Worm (Caenorhabditis elegans) whole organism, L1 larva: ENCODE results near the gene M05D6.3.
A peak's percentile ranks its signal among the peaks of the same experiment; 100 is the strongest.

Source experiments
- C04F5.9 ChIP-seq: sonication (generic microtip); optimal IDR thresholded peaks from 2 replicates; lab custom pipeline; 2016; ENCODE audit warnings: missing genetic modification characterization, missing compliant biosample characterization
- C16A3.4 ChIP-seq: fragments of 150-350 bp; optimal IDR thresholded peaks from 2 replicates; lab custom pipeline; 2014; ENCODE audit warnings: missing biosample characterization, missing genetic modification characterization
- C34B4.2 ChIP-seq: sonication (generic microtip); optimal IDR thresholded peaks from 2 replicates; lab custom pipeline; 2017; ENCODE audit warnings: mild to moderate bottlenecking, missing genetic modification characterization, missing compliant biosample characterization
- F16B12.6 ChIP-seq: fragments of 150-350 bp; optimal IDR thresholded peaks from 2 replicates; lab custom pipeline; 2014; ENCODE audit warnings: missing biosample characterization, missing genetic modification characterization
- aha-1 ChIP-seq: fragments of 150-350 bp; optimal IDR thresholded peaks from 2 replicates; lab custom pipeline; 2014; ENCODE audit warnings: missing biosample characterization, missing genetic modification characterization
- aly-2 ChIP-seq: fragments of 150-350 bp; optimal IDR thresholded peaks from 2 replicates; lab custom pipeline; 2014; ENCODE audit warnings: missing biosample characterization, missing genetic modification characterization
- ama-1 ChIP-seq: fragments of 150-350 bp; optimal IDR thresholded peaks from 2 replicates; lab custom pipeline; 2014
- ceh-63 ChIP-seq: fragments of 200-800 bp; sonication (Bioruptor generic); optimal IDR thresholded peaks from 2 replicates; lab custom pipeline; 2018; ENCODE audit warnings: mild to moderate bottlenecking, missing genetic modification characterization, missing compliant biosample characterization
- ceh-8 ChIP-seq: fragments of 200-800 bp; sonication (Bioruptor generic); optimal IDR thresholded peaks from 2 replicates; lab custom pipeline; 2018; ENCODE audit warnings: mild to moderate bottlenecking, missing genetic modification characterization, moderate library complexity, missing compliant biosample characterization
- ceh-88 ChIP-seq: fragments of 200-800 bp; sonication (Bioruptor generic); IDR thresholded peaks from 2 replicates; pipeline ENCODE4 v1.3.6; 2022; ENCODE audit warnings: missing genetic modification characterization, missing compliant biosample characterization
- dpl-1 ChIP-seq, 3 experiments: fragments of 150-350 bp in 2 of 3; sonication (generic microtip) in 1 of 3; optimal IDR thresholded peaks; 2 replicates each; lab custom pipeline; 2014 to 2017; ENCODE audit warnings: missing biosample characterization in 3 of 3, missing genetic modification characterization in 3 of 3, missing genetic modification reagents in 3 of 3
- efl-1 ChIP-seq, 4 experiments: fragments of 150-350 bp; optimal IDR thresholded peaks in 3 of 4; peaks in 1 of 4; 1 replicate in 1 of 4; 2 replicates in 3 of 4; lab custom pipeline; 2014; ENCODE audit warnings: missing biosample characterization in 2 of 4, missing genetic modification characterization in 2 of 4, missing genetic modification reagents in 2 of 4
- efl-3 ChIP-seq: fragments of 200-800 bp; sonication (Bioruptor generic); optimal IDR thresholded peaks from 2 replicates; lab custom pipeline; 2018; ENCODE audit warnings: mild to moderate bottlenecking, missing genetic modification characterization, missing compliant biosample characterization
- egl-13 ChIP-seq: sonication (generic microtip); optimal IDR thresholded peaks from 2 replicates; lab custom pipeline; 2016; ENCODE audit warnings: missing genotype, missing genetic modification reagents, missing genetic modification characterization, missing compliant biosample characterization
- elt-3 ChIP-seq, 6 experiments: fragments of 150-350 bp in 1 of 6; sonication (generic microtip); optimal IDR thresholded peaks; 2 replicates each; lab custom pipeline; 2017 to 2018; ENCODE audit warnings: missing biosample characterization in 6 of 6, missing genetic modification characterization in 6 of 6, inconsistent platforms in 1 of 6
- fkh-8 ChIP-seq: sonication (generic microtip); optimal IDR thresholded peaks from 2 replicates; lab custom pipeline; 2016; ENCODE audit warnings: mild to moderate bottlenecking, missing genetic modification characterization, missing compliant biosample characterization
- hlh-4 ChIP-seq: sonication (generic microtip); optimal IDR thresholded peaks from 2 replicates; lab custom pipeline; 2016; ENCODE audit warnings: mild to moderate bottlenecking, missing genetic modification characterization, missing compliant biosample characterization
- lin-13 ChIP-seq: fragments of 150-350 bp; optimal IDR thresholded peaks from 2 replicates; lab custom pipeline; 2014; ENCODE audit warnings: missing biosample characterization, missing genetic modification reagents, missing genetic modification characterization
- lin-14 ChIP-seq: fragments of 200-800 bp; sonication (Bioruptor generic); optimal IDR thresholded peaks from 2 replicates; lab custom pipeline; 2018; ENCODE audit warnings: mild to moderate bottlenecking, missing genetic modification characterization, moderate library complexity, missing compliant biosample characterization
- lin-15B ChIP-seq: fragments of 150-350 bp; sonication (generic microtip); optimal IDR thresholded peaks from 3 replicates; lab custom pipeline; 2014; ENCODE audit warnings: missing biosample characterization, missing genetic modification characterization
- lir-3 ChIP-seq: sonication (generic microtip); optimal IDR thresholded peaks from 2 replicates; lab custom pipeline; 2016; ENCODE audit warnings: mild to moderate bottlenecking, missing genetic modification characterization, moderate library complexity, missing compliant biosample characterization; ENCODE audit not compliant: poor library complexity
- lsy-2 ChIP-seq, 2 experiments: fragments of 150-350 bp; optimal IDR thresholded peaks; 2 replicates each; lab custom pipeline; 2014; ENCODE audit warnings: missing biosample characterization in 2 of 2, missing genetic modification characterization in 2 of 2
- mab-9 ChIP-seq: fragments of 200-800 bp; sonication (Bioruptor generic); IDR thresholded peaks from 2 replicates; pipeline ENCODE4 v1.3.6; 2022; ENCODE audit warnings: missing genetic modification reagents, missing genetic modification characterization, missing compliant biosample characterization
- mep-1 ChIP-seq: fragments of 150-350 bp; optimal IDR thresholded peaks from 2 replicates; lab custom pipeline; 2014; ENCODE audit warnings: missing biosample characterization, missing genetic modification characterization
- nhr-11 ChIP-seq: fragments of 150-350 bp; optimal IDR thresholded peaks from 2 replicates; lab custom pipeline; 2014; ENCODE audit warnings: missing biosample characterization, missing genetic modification characterization
- nhr-12 ChIP-seq: sonication (generic microtip); optimal IDR thresholded peaks from 2 replicates; lab custom pipeline; 2017; ENCODE audit warnings: missing biosample characterization, missing genetic modification characterization
- nhr-237 ChIP-seq: fragments of 150-350 bp; optimal IDR thresholded peaks from 2 replicates; lab custom pipeline; 2014; ENCODE audit warnings: missing biosample characterization, missing genetic modification characterization
- nhr-28 ChIP-seq: fragments of 150-350 bp; optimal IDR thresholded peaks from 2 replicates; lab custom pipeline; 2014; ENCODE audit warnings: missing biosample characterization, missing genetic modification characterization
- nhr-90 ChIP-seq: sonication (generic microtip); optimal IDR thresholded peaks from 2 replicates; lab custom pipeline; 2016; ENCODE audit warnings: mild to moderate bottlenecking, missing genetic modification characterization, missing compliant biosample characterization; ENCODE audit not compliant: poor library complexity
- pax-3 ChIP-seq: fragments of 200-800 bp; sonication (Bioruptor generic); optimal IDR thresholded peaks from 2 replicates; lab custom pipeline; 2018; ENCODE audit warnings: mild to moderate bottlenecking, missing genetic modification characterization, moderate library complexity, missing compliant biosample characterization
- pqm-1 ChIP-seq: sonication (generic microtip); optimal IDR thresholded peaks from 3 replicates; lab custom pipeline; 2017; ENCODE audit warnings: missing biosample characterization, missing genetic modification characterization
- snu-23 ChIP-seq: sonication (generic microtip); optimal IDR thresholded peaks from 2 replicates; lab custom pipeline; 2016; ENCODE audit warnings: missing genetic modification characterization, missing compliant biosample characterization
- swsn-7 ChIP-seq: sonication (generic microtip); optimal IDR thresholded peaks from 2 replicates; lab custom pipeline; 2016; ENCODE audit warnings: missing genetic modification characterization, missing compliant biosample characterization
- tlp-1 ChIP-seq: fragments of 150-350 bp; optimal IDR thresholded peaks from 2 replicates; lab custom pipeline; 2014; ENCODE audit warnings: missing biosample characterization, missing genetic modification characterization
- unc-98 ChIP-seq: fragments of 200-800 bp; sonication (Bioruptor generic); IDR thresholded peaks from 2 replicates; pipeline ENCODE4 v1.3.6; 2022; ENCODE audit warnings: missing genetic modification characterization, missing compliant biosample characterization
- vab-15 ChIP-seq: sonication (generic microtip); optimal IDR thresholded peaks from 2 replicates; lab custom pipeline; 2017; ENCODE audit warnings: missing genotype, mild to moderate bottlenecking, missing genetic modification characterization, missing compliant biosample characterization
- xbp-1 ChIP-seq: sonication (generic microtip); optimal IDR thresholded peaks from 2 replicates; lab custom pipeline; 2016; ENCODE audit warnings: missing genetic modification characterization, missing compliant biosample characterization
- zag-1 ChIP-seq: fragments of 150-350 bp; optimal IDR thresholded peaks from 2 replicates; lab custom pipeline; 2014; ENCODE audit warnings: missing biosample characterization, missing genetic modification characterization
- zip-4 ChIP-seq: fragments of 200-800 bp; sonication (Bioruptor generic); optimal IDR thresholded peaks from 2 replicates; lab custom pipeline; 2018; ENCODE audit warnings: mild to moderate bottlenecking, missing genetic modification characterization, moderate library complexity, missing compliant biosample characterization
- ztf-11 ChIP-seq, 2 experiments: sonication (generic microtip); optimal IDR thresholded peaks; 2 replicates each; lab custom pipeline; 2016 to 2017; ENCODE audit warnings: missing genetic modification characterization in 2 of 2, missing biosample characterization in 1 of 2, missing compliant biosample characterization in 1 of 2

The M05D6.3 gene

ce11 chrII:8467809-8468208, 7.8 kb upstream of the M05D6.3 start, which contains the start of gene M05D6.2:
Gene M05D6.2, plus strand, starts transcription at chrII:8468109.
- TF ChIP-seq F16B12.6 (tag; lab: Kevin White, UChicago) (no peak), tlp-1 (tag; lab: Kevin White, UChicago) (no peak), efl-1 (optimal IDR thresholded peaks at IDR 0.05; lab: Kevin White, UChicago) (no peak), efl-1 (GFP tag; optimal IDR thresholded peaks at IDR 0.05 in 1 of 2; lab: Kevin White, UChicago) (peak in 1 of 2 experiments; percentile 17)

- no peak for TF ChIP-seq snu-23 (GFP tag; lab: Kevin White, UChicago)
- no peak for TF ChIP-seq efl-1 (optimal IDR thresholded peaks at IDR 0.05; lab: Kevin White, UChicago)
- no peak for TF ChIP-seq efl-1 (GFP tag; optimal IDR thresholded peaks at IDR 0.05 in 1 of 2; lab: Kevin White, UChicago)
- TF ChIP-seq mab-9 (GFP tag; lab: Robert Waterston, UW): no peak
- no peak for TF ChIP-seq nhr-28 (tag; lab: Kevin White, UChicago)
- no peak for TF ChIP-seq efl-3 (GFP tag; lab: Kevin White, UChicago)
- no peak for TF ChIP-seq nhr-237 (tag; lab: Kevin White, UChicago)
- no peak for TF ChIP-seq xbp-1 (tag; lab: Kevin White, UChicago)
- no peak for TF ChIP-seq lin-14 (GFP tag; lab: Kevin White, UChicago)
These were observed 4.4 kb upstream of the M05D6.3 start, which contains the start of gene M05D6.8 for ce11 chrII:8471139-8471538. Gene M05D6.8, minus strand, starts transcription at chrII:8471239.

ce11 chrII:8472916-8473315, 2.7 kb upstream of the M05D6.3 start:
- TF ChIP-seq ceh-63 (GFP tag; lab: Kevin White, UChicago): no peak
- TF ChIP-seq swsn-7 (tag; lab: Kevin White, UChicago): no peak
- no peak for TF ChIP-seq hlh-4 (tag; lab: Kevin White, UChicago)
- no peak for TF ChIP-seq C34B4.2
- no peak for TF ChIP-seq ceh-8 (GFP tag; lab: Kevin White, UChicago)
- TF ChIP-seq vab-15 (tag; lab: Kevin White, UChicago): no peak
- TF ChIP-seq ztf-11 (tag; optimal IDR thresholded peaks at IDR 0.05; lab: Kevin White, UChicago): no peak
- no peak for TF ChIP-seq mep-1
- no peak for TF ChIP-seq dpl-1 (GFP tag; optimal IDR thresholded peaks at IDR 0.05; lab: Kevin White, UChicago)
- TF ChIP-seq ceh-88: no peak
- TF ChIP-seq zag-1 (tag; lab: Kevin White, UChicago): no peak
- no peak for TF ChIP-seq unc-98 (GFP tag; lab: Robert Waterston, UW)
- TF ChIP-seq xbp-1 (tag; lab: Kevin White, UChicago): no peak
- no peak for TF ChIP-seq fkh-8 (tag; lab: Kevin White, UChicago)
- TF ChIP-seq aha-1 (tag; lab: Kevin White, UChicago): no peak

- TF ChIP-seq elt-3 (tag; optimal IDR thresholded peaks at IDR 0.05; lab: Kevin White, UChicago) (peak in 1 of 6 experiments; percentile 2), ama-1 (lab: Kevin White, UChicago) (peak; percentile 30), unc-98 (GFP tag; lab: Robert Waterston, UW) (no peak), mab-9 (GFP tag; lab: Robert Waterston, UW) (no peak), efl-1 (optimal IDR thresholded peaks at IDR 0.05; lab: Kevin White, UChicago) (no peak), efl-1 (GFP tag; optimal IDR thresholded peaks at IDR 0.05 in 1 of 2; lab: Kevin White, UChicago) (peak in 1 of 2 experiments; percentile 77)
These were observed 3.8 kb downstream of the M05D6.3 start for ce11 chrII:8479337-8479736.

- no peak for TF ChIP-seq ama-1 (lab: Kevin White, UChicago)
- TF ChIP-seq egl-13 (tag; lab: Kevin White, UChicago): no peak
These were observed 4.6 kb downstream of the M05D6.3 start, which contains the start of gene lact-4 for ce11 chrII:8480166-8480565. Gene lact-4, minus strand, starts transcription at chrII:8480478.

- TF ChIP-seq vab-15 (tag; lab: Kevin White, UChicago): no peak
- TF ChIP-seq lin-13 (GFP tag; lab: Kevin White, UChicago): no peak
- TF ChIP-seq aly-2 (tag; lab: Kevin White, UChicago): no peak
- no peak for TF ChIP-seq pax-3 (tag; lab: Kevin White, UChicago)
- no peak for TF ChIP-seq unc-98 (GFP tag; lab: Robert Waterston, UW)
- peak; percentile 44 for TF ChIP-seq mep-1
- TF ChIP-seq C16A3.4 (tag; lab: Kevin White, UChicago): peak; percentile 2
- no peak for TF ChIP-seq nhr-90 (tag; lab: Kevin White, UChicago)
- TF ChIP-seq nhr-11: no peak
- peak in 1 of 2 experiments; percentile 48 for TF ChIP-seq lsy-2 (tag; optimal IDR thresholded peaks at IDR 0.05; lab: Kevin White, UChicago)
- TF ChIP-seq zip-4 (GFP tag; lab: Kevin White, UChicago): no peak
- no peak for TF ChIP-seq lin-15B (tag; lab: Kevin White, UChicago)
- TF ChIP-seq pqm-1 (tag; lab: Kevin White, UChicago): no peak
- no peak for TF ChIP-seq nhr-12
- no peak for TF ChIP-seq xbp-1 (tag; lab: Kevin White, UChicago)
- TF ChIP-seq lir-3 (tag; lab: Kevin White, UChicago): no peak
- TF ChIP-seq C04F5.9: no peak
These were observed 5.6 kb downstream of the M05D6.3 start for ce11 chrII:8481033-8481708.
